Worm (Caenorhabditis elegans) whole organism, mixed stage, embryonic: ENCODE measurements around the gene mec-15.

ENCODE experiments used
- M03D4.4 ChIP-seq: sonication (generic microtip); optimal IDR thresholded peaks from 2 replicates; lab custom pipeline; 2017; ENCODE audit warnings: mild to moderate bottlenecking, missing genetic modification characterization, missing compliant biosample characterization
- bed-3 ChIP-seq: fragments of 200-800 bp; sonication (Bioruptor generic); optimal IDR thresholded peaks from 3 replicates; lab custom pipeline; 2018; ENCODE audit warnings: mild to moderate bottlenecking, missing genetic modification characterization, moderate library complexity, missing compliant biosample characterization
- blmp-1 ChIP-seq: fragments of 150-350 bp; optimal IDR thresholded peaks from 2 replicates; lab custom pipeline; 2014; ENCODE audit warnings: missing biosample characterization, missing genetic modification characterization
- ceh-39 ChIP-seq: fragments of 150-350 bp; optimal IDR thresholded peaks from 2 replicates; lab custom pipeline; 2014; ENCODE audit warnings: missing biosample characterization, missing genetic modification characterization
- ceh-83 ChIP-seq: fragments of 200-800 bp; sonication (Bioruptor generic); optimal IDR thresholded peaks from 2 replicates; lab custom pipeline; 2018; ENCODE audit warnings: mild to moderate bottlenecking, missing genetic modification characterization, missing compliant biosample characterization
- ces-1 ChIP-seq: fragments of 150-350 bp; optimal IDR thresholded peaks from 2 replicates; lab custom pipeline; 2014; ENCODE audit warnings: missing biosample characterization, missing genetic modification reagents, missing genetic modification characterization
- cnd-1 ChIP-seq: fragments of 200-800 bp; sonication (Bioruptor generic); optimal IDR thresholded peaks from 2 replicates; lab custom pipeline; 2018; ENCODE audit warnings: mild to moderate bottlenecking, missing genetic modification characterization, missing compliant biosample characterization
- drap-1 ChIP-seq: fragments of 200-800 bp; sonication (Bioruptor generic); optimal IDR thresholded peaks from 3 replicates; lab custom pipeline; 2018; ENCODE audit warnings: mild to moderate bottlenecking, missing genetic modification characterization, missing compliant biosample characterization
- elt-1 ChIP-seq: sonication (generic microtip); optimal IDR thresholded peaks from 2 replicates; lab custom pipeline; 2017; ENCODE audit warnings: missing genetic modification characterization, mild to moderate bottlenecking, missing compliant biosample characterization, antibody characterized with exemption, moderate library complexity, borderline replicate concordance; ENCODE audit not compliant: insufficient read depth
- elt-3 ChIP-seq: fragments of 150-350 bp; optimal IDR thresholded peaks from 2 replicates; lab custom pipeline; 2014; ENCODE audit warnings: missing biosample characterization, missing genetic modification characterization
- flh-1 ChIP-seq: fragments of 200-800 bp; sonication (Bioruptor generic); optimal IDR thresholded peaks from 2 replicates; lab custom pipeline; 2018; ENCODE audit warnings: mild to moderate bottlenecking, missing genetic modification characterization, moderate library complexity, missing compliant biosample characterization
- ham-2 ChIP-seq: fragments of 200-800 bp; sonication (Bioruptor generic); optimal IDR thresholded peaks from 2 replicates; lab custom pipeline; 2018; ENCODE audit warnings: mild to moderate bottlenecking, missing genetic modification characterization, missing compliant biosample characterization
- hlh-1 ChIP-seq: fragments of 150-350 bp; optimal IDR thresholded peaks from 2 replicates; lab custom pipeline; 2014; ENCODE audit warnings: missing biosample characterization, missing genetic modification reagents, missing genetic modification characterization
- lin-13 ChIP-seq: fragments of 150-350 bp; optimal IDR thresholded peaks from 2 replicates; lab custom pipeline; 2014; ENCODE audit warnings: missing biosample characterization, missing genetic modification characterization
- lin-32 ChIP-seq: fragments of 200-800 bp; sonication (Bioruptor generic); optimal IDR thresholded peaks from 2 replicates; lab custom pipeline; 2018; ENCODE audit warnings: mild to moderate bottlenecking, missing genetic modification characterization, missing compliant biosample characterization
- lsy-2 ChIP-seq: fragments of 150-350 bp; optimal IDR thresholded peaks from 2 replicates; lab custom pipeline; 2014; ENCODE audit warnings: missing biosample characterization, missing genetic modification characterization
- mab-5 ChIP-seq: fragments of 150-350 bp; optimal IDR thresholded peaks from 2 replicates; lab custom pipeline; 2014; ENCODE audit warnings: missing biosample characterization, missing genetic modification characterization
- mep-1 ChIP-seq: fragments of 150-350 bp; optimal IDR thresholded peaks from 2 replicates; lab custom pipeline; 2017; ENCODE audit warnings: missing biosample characterization, missing genetic modification reagents, missing genetic modification characterization, inconsistent platforms
- mls-2 ChIP-seq: sonication (generic microtip); optimal IDR thresholded peaks from 2 replicates; lab custom pipeline; 2016; ENCODE audit warnings: mild to moderate bottlenecking, missing genetic modification characterization, moderate library complexity, missing compliant biosample characterization
- nhr-12 ChIP-seq: fragments of 150-350 bp; optimal IDR thresholded peaks from 2 replicates; lab custom pipeline; 2014; ENCODE audit warnings: missing biosample characterization, missing genetic modification characterization
- nhr-2 ChIP-seq: fragments of 150-350 bp; optimal IDR thresholded peaks from 2 replicates; lab custom pipeline; 2014; ENCODE audit warnings: missing biosample characterization, missing genetic modification characterization
- nhr-237 ChIP-seq: fragments of 150-350 bp; optimal IDR thresholded peaks from 2 replicates; lab custom pipeline; 2014; ENCODE audit warnings: missing biosample characterization, missing genetic modification characterization
- nhr-28 ChIP-seq: fragments of 150-350 bp; optimal IDR thresholded peaks from 2 replicates; lab custom pipeline; 2014; ENCODE audit warnings: missing biosample characterization, missing genetic modification characterization
- nhr-76 ChIP-seq: sonication (generic microtip); optimal IDR thresholded peaks from 2 replicates; lab custom pipeline; 2017; ENCODE audit warnings: missing biosample characterization, missing genetic modification characterization
- pha-4 ChIP-seq: fragments of 150-350 bp; optimal IDR thresholded peaks from 2 replicates; lab custom pipeline; 2018; ENCODE audit warnings: missing biosample characterization, missing genetic modification reagents, missing genetic modification characterization
- sem-2 ChIP-seq: fragments of 200-800 bp; sonication (Bioruptor generic); optimal IDR thresholded peaks from 2 replicates; lab custom pipeline; 2018; ENCODE audit warnings: mild to moderate bottlenecking, missing genetic modification characterization, missing compliant biosample characterization
- snpc-4 ChIP-seq: fragments of 150-350 bp; optimal IDR thresholded peaks from 2 replicates; lab custom pipeline; 2014; ENCODE audit warnings: missing biosample characterization, missing genetic modification characterization
- sptf-1 ChIP-seq: sonication (generic microtip); optimal IDR thresholded peaks from 2 replicates; lab custom pipeline; 2017; ENCODE audit warnings: mild to moderate bottlenecking, missing genetic modification characterization, moderate library complexity, missing compliant biosample characterization
- tbx-8 ChIP-seq: fragments of 200-800 bp; sonication (Bioruptor generic); optimal IDR thresholded peaks from 2 replicates; lab custom pipeline; 2018; ENCODE audit warnings: mild to moderate bottlenecking, missing genetic modification characterization, moderate library complexity, missing compliant biosample characterization
- unc-120 ChIP-seq: sonication (generic microtip); optimal IDR thresholded peaks from 2 replicates; lab custom pipeline; 2017; ENCODE audit warnings: missing genetic modification characterization, missing compliant biosample characterization; ENCODE audit not compliant: poor library complexity, severe bottlenecking
- unc-39 ChIP-seq: fragments of 150-350 bp; optimal IDR thresholded peaks from 2 replicates; lab custom pipeline; 2014; ENCODE audit warnings: missing biosample characterization, missing genetic modification characterization
- unc-62 ChIP-seq: fragments of 150-350 bp; optimal IDR thresholded peaks from 2 replicates; lab custom pipeline; 2014; ENCODE audit warnings: missing biosample characterization, missing genetic modification reagents, missing genetic modification characterization
- zip-8 ChIP-seq: fragments of 150-350 bp; optimal IDR thresholded peaks from 2 replicates; lab custom pipeline; 2014; ENCODE audit warnings: missing biosample characterization, missing genetic modification characterization
- ztf-11 ChIP-seq: fragments of 150-350 bp; optimal IDR thresholded peaks from 2 replicates; lab custom pipeline; 2014; ENCODE audit warnings: missing biosample characterization, missing genetic modification characterization

Gene mec-15

ce11 chrII:10270052-10270451 lies 30.6 kb upstream of the mec-15 start, which contains the start of gene F54B3.2:
F54B3.2 (minus strand) TSS chrII:10270152.
- TF ChIP-seq cnd-1 (tag; lab: Kevin White, UChicago) (no peak), nhr-28 (no peak), ham-2 (GFP tag; lab: Kevin White, UChicago) (no peak), ceh-83 (GFP tag; lab: Kevin White, UChicago) (no peak), mls-2 (tag; lab: Kevin White, UChicago) (no peak), sem-2 (GFP tag; lab: Kevin White, UChicago) (no peak), unc-62 (GFP tag; lab: Kevin White, UChicago) (no peak), blmp-1 (tag; lab: Kevin White, UChicago) (no peak), bed-3 (GFP tag; lab: Kevin White, UChicago) (no peak), snpc-4 (tag; lab: Kevin White, UChicago) (no peak), elt-1 (tag; lab: Kevin White, UChicago) (no peak), lsy-2 (tag; lab: Kevin White, UChicago) (no peak), tbx-8 (GFP tag; lab: Kevin White, UChicago) (no peak), unc-39 (tag; lab: Kevin White, UChicago) (no peak), lin-13 (tag; lab: Kevin White, UChicago) (no peak)

ce11 chrII:10261261-10261660 lies 21.8 kb upstream of the mec-15 start:
- no peak for TF ChIP-seq flh-1 (GFP tag; lab: Kevin White, UChicago)
- no peak for TF ChIP-seq unc-62 (GFP tag; lab: Kevin White, UChicago)
- TF ChIP-seq ceh-83 (GFP tag; lab: Kevin White, UChicago): no peak
- TF ChIP-seq mab-5 (tag; lab: Kevin White, UChicago): no peak
- no peak for TF ChIP-seq drap-1 (GFP tag; lab: Kevin White, UChicago)
- no peak for TF ChIP-seq lsy-2 (tag; lab: Kevin White, UChicago)
- TF ChIP-seq bed-3 (GFP tag; lab: Kevin White, UChicago): no peak
- TF ChIP-seq lin-32 (GFP tag; lab: Kevin White, UChicago): no peak
- no peak for TF ChIP-seq lin-13 (tag; lab: Kevin White, UChicago)
- no peak for TF ChIP-seq ham-2 (GFP tag; lab: Kevin White, UChicago)
- TF ChIP-seq nhr-76 (tag; lab: Kevin White, UChicago): no peak
- TF ChIP-seq mls-2 (tag; lab: Kevin White, UChicago): no peak
- no peak for TF ChIP-seq sem-2 (GFP tag; lab: Kevin White, UChicago)
- no peak for TF ChIP-seq unc-120 (tag; lab: Kevin White, UChicago)
- TF ChIP-seq nhr-2: no peak
- no peak for TF ChIP-seq nhr-237 (tag; lab: Kevin White, UChicago)

DNA sequence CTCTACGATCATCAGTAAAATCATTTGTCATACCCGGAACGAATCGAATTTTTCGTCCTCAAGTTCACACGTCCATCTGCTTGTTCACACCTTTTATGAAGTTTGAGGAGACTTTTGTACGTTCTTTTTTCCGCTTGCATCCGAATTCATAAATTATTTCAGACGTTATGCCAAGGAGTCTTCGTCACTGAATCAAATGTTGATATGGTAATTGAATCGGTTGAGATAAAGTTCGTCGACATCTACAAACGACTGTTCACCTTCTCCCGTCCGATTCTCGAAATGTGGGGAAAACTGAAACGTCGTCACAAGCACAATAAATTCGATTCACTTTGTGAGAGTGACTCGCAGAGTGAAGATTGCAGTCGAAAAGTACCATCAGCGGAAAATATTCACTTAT lies 12.6 kb upstream of the mec-15 start:
- TF ChIP-seq sptf-1 (tag; lab: Kevin White, UChicago) (no peak), ceh-39 (tag; lab: Kevin White, UChicago) (no peak), unc-62 (GFP tag; lab: Kevin White, UChicago) (no peak), nhr-12 (tag; lab: Kevin White, UChicago) (no peak), lin-13 (tag; lab: Kevin White, UChicago) (no peak), mls-2 (tag; lab: Kevin White, UChicago) (no peak), tbx-8 (GFP tag; lab: Kevin White, UChicago) (no peak), elt-1 (tag; lab: Kevin White, UChicago) (no peak), flh-1 (GFP tag; lab: Kevin White, UChicago) (no peak), snpc-4 (tag; lab: Kevin White, UChicago) (no peak), drap-1 (GFP tag; lab: Kevin White, UChicago) (no peak)

DNA sequence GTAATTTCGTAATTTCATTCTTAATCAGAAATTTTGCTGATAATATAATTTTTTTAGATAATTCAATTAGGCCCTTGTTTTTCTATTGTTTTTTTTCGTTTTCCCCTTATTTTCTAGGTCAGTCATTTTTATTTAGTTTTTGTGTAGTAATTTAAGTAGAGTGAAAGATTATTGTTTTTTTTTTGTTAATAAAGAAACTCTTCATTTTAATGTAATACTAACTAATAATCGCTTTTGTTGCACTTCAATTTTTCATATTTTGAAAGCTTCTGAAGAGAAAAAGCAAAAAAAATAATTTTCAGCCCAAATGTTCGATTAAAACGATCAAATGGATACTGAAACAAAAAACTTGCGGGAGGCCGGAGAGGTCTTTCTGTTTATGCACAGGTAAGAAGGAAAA lies 11.5 kb upstream of the mec-15 start, which contains the start of gene F54B3.1:
Gene F54B3.1 (plus strand): TSS at position 301 of the 400 bp plus-strand sequence.
- TF ChIP-seq drap-1 (GFP tag; lab: Kevin White, UChicago): no peak
- no peak for TF ChIP-seq nhr-237 (tag; lab: Kevin White, UChicago)
- TF ChIP-seq pha-4 (tag; lab: Kevin White, UChicago): no peak
- no peak for TF ChIP-seq nhr-12 (tag; lab: Kevin White, UChicago)
- TF ChIP-seq ztf-11 (tag; lab: Kevin White, UChicago): no peak

ce11 chrII:10248355-10249041 lies 9.0 kb upstream of the mec-15 start, which contains the start of gene atad-3:
atad-3 (plus strand) TSS chrII:10248991.
- TF ChIP-seq nhr-2 (no peak), pha-4 (tag; lab: Kevin White, UChicago) (peak; percentile 15), unc-120 (tag; lab: Kevin White, UChicago) (peak; percentile 58), lsy-2 (tag; lab: Kevin White, UChicago) (peak; percentile 62), ceh-83 (GFP tag; lab: Kevin White, UChicago) (no peak), elt-3 (tag; lab: Kevin White, UChicago) (no peak), nhr-76 (tag; lab: Kevin White, UChicago) (no peak), ztf-11 (tag; lab: Kevin White, UChicago) (peak; percentile 71), sptf-1 (tag; lab: Kevin White, UChicago) (peak; percentile 92), elt-1 (tag; lab: Kevin White, UChicago) (no peak), unc-62 (GFP tag; lab: Kevin White, UChicago) (peak; percentile 23), nhr-12 (tag; lab: Kevin White, UChicago) (no peak), ces-1 (GFP tag; lab: Kevin White, UChicago) (peak; percentile 79), mls-2 (tag; lab: Kevin White, UChicago) (peak; percentile 80), M03D4.4 (peak; percentile 73), bed-3 (GFP tag; lab: Kevin White, UChicago) (peak; percentile 54), ham-2 (GFP tag; lab: Kevin White, UChicago) (peak; percentile 3), unc-39 (tag; lab: Kevin White, UChicago) (no peak), zip-8 (no peak), mep-1 (tag; lab: Kevin White, UChicago) (peak; percentile 87), flh-1 (GFP tag; lab: Kevin White, UChicago) (no peak), hlh-1 (tag; lab: Kevin White, UChicago) (peak; percentile 38), lin-32 (GFP tag; lab: Kevin White, UChicago) (peak; percentile 67), cnd-1 (tag; lab: Kevin White, UChicago) (peak; percentile 71), mab-5 (tag; lab: Kevin White, UChicago) (no peak), snpc-4 (tag; lab: Kevin White, UChicago) (no peak)
